2 fruit fly cellular contexts compared by ENCODE assay signal in genomic region chr2L:2404631-2405030, dm6.
TF ChIP-seq lines count a peak whose summit lies in the region.

No protein-coding gene starts in this region.

- no peak for TF ChIP-seq CTCF in whole organism, embryonic (GFP tag; optimal IDR thresholded peaks at IDR 0.05; lab: Kevin White, UChicago)

TF ChIP-seq in whole organism, embryonic, 481 proteins besides CTCF, POLR2A, EP300 and RAD21:
- peak; percentile 66 for TF ChIP-seq Hr39 (optimal IDR thresholded peaks at IDR 0.05; lab: Kevin White, UChicago)
- TF ChIP-seq insv (GFP tag; optimal IDR thresholded peaks at IDR 0.05; lab: Kevin White, UChicago) = no peak
TF ChIP-seq in whole organism, embryonic: peak in this region for 1.

TF ChIP-seq in whole organism, wandering third instar larva, 38 proteins besides CTCF, POLR2A, EP300 and RAD21:
- TF ChIP-seq dl (GFP tag; optimal IDR thresholded peaks at IDR 0.05; lab: Kevin White, UChicago; ENCODE audit: insufficient read depth in 1 of 2, partially characterized antibody in 2 of 2) (no peak), Dfd (GFP tag; optimal IDR thresholded peaks at IDR 0.05; lab: Kevin White, UChicago) (peak; percentile 98), sv (GFP tag; optimal IDR thresholded peaks at IDR 0.05; lab: Kevin White, UChicago) (no peak)

Comparison
In these comparisons a context has a peak if more than half of its experiments do, and no peak if none do; other contexts are left out.
1. Of the 10 proteins assayed by ChIP-seq in both whole organism, embryonic and whole organism, wandering third instar larva: peak only in whole organism, embryonic: none; only in whole organism, wandering third instar larva: Dfd; in both: none; in neither: 9.